Worm (Caenorhabditis elegans) whole organism, late embryonic: ENCODE results near the gene str-206.

Experiments
- C08G9.2 ChIP-seq: sonication (generic microtip); optimal IDR thresholded peaks from 2 replicates; lab custom pipeline; 2016; ENCODE audit warnings: mild to moderate bottlenecking, missing genetic modification characterization, moderate library complexity, missing compliant biosample characterization
- C38D4.7 ChIP-seq: fragments of 200-800 bp; sonication (Bioruptor generic); optimal IDR thresholded peaks from 2 replicates; lab custom pipeline; 2018; ENCODE audit warnings: mild to moderate bottlenecking, missing genetic modification characterization, moderate library complexity, missing compliant biosample characterization
- Y22D7AL.16 ChIP-seq: sonication (generic microtip); optimal IDR thresholded peaks from 2 replicates; lab custom pipeline; 2016; ENCODE audit warnings: missing genetic modification characterization, missing compliant biosample characterization
- ahr-1 ChIP-seq: sonication (generic microtip); optimal IDR thresholded peaks from 2 replicates; lab custom pipeline; 2016; ENCODE audit warnings: missing genetic modification characterization, missing compliant biosample characterization
- ama-1 ChIP-seq: fragments of 150-350 bp; optimal IDR thresholded peaks from 2 replicates; lab custom pipeline; 2014
- ceh-19 ChIP-seq: fragments of 200-800 bp; sonication (Bioruptor generic); optimal IDR thresholded peaks from 2 replicates; lab custom pipeline; 2018; ENCODE audit warnings: mild to moderate bottlenecking, missing genetic modification characterization, missing compliant biosample characterization
- ceh-24 ChIP-seq: sonication (generic microtip); optimal IDR thresholded peaks from 2 replicates; lab custom pipeline; 2016; ENCODE audit warnings: mild to moderate bottlenecking, missing genetic modification characterization, missing compliant biosample characterization
- ceh-45 ChIP-seq: fragments of 200-800 bp; sonication (Bioruptor generic); IDR thresholded peaks from 2 replicates; pipeline ENCODE4 v1.3.6; 2022; ENCODE audit warnings: missing genetic modification reagents, missing genetic modification characterization, missing compliant biosample characterization
- ceh-48 ChIP-seq: sonication (generic microtip); optimal IDR thresholded peaks from 2 replicates; lab custom pipeline; 2016; ENCODE audit warnings: missing genetic modification characterization, inconsistent platforms, missing compliant biosample characterization
- ceh-6 ChIP-seq: fragments of 200-800 bp; sonication (Bioruptor generic); optimal IDR thresholded peaks from 2 replicates; lab custom pipeline; 2018; ENCODE audit warnings: mild to moderate bottlenecking, missing genetic modification characterization, missing compliant biosample characterization
- ets-4 ChIP-seq: sonication (generic microtip); optimal IDR thresholded peaks from 2 replicates; lab custom pipeline; 2016; ENCODE audit warnings: missing genetic modification characterization, missing compliant biosample characterization
- fax-1 ChIP-seq: sonication (generic microtip); optimal IDR thresholded peaks from 2 replicates; lab custom pipeline; 2016; ENCODE audit warnings: missing genotype, missing genetic modification characterization, missing compliant biosample characterization
- fkh-10 ChIP-seq: fragments of 150-350 bp; optimal IDR thresholded peaks from 2 replicates; lab custom pipeline; 2014; ENCODE audit warnings: missing biosample characterization, missing genetic modification reagents, missing genetic modification characterization
- fkh-6 ChIP-seq: sonication (generic microtip); optimal IDR thresholded peaks from 2 replicates; lab custom pipeline; 2016; ENCODE audit warnings: missing genetic modification characterization, missing compliant biosample characterization
- gmeb-2 ChIP-seq: sonication (generic microtip); optimal IDR thresholded peaks from 2 replicates; lab custom pipeline; 2016; ENCODE audit warnings: missing genetic modification characterization, inconsistent platforms, missing compliant biosample characterization
- hlh-15 ChIP-seq: sonication (generic microtip); optimal IDR thresholded peaks from 2 replicates; lab custom pipeline; 2016; ENCODE audit warnings: missing genetic modification characterization, missing compliant biosample characterization
- hlh-30 ChIP-seq: sonication (generic microtip); optimal IDR thresholded peaks from 2 replicates; lab custom pipeline; 2017; ENCODE audit warnings: antibody characterized with exemption, missing genetic modification characterization, missing compliant biosample characterization; ENCODE audit not compliant: insufficient read depth
- hlh-6 ChIP-seq: sonication (generic microtip); optimal IDR thresholded peaks from 2 replicates; lab custom pipeline; 2016; ENCODE audit warnings: missing genotype, missing genetic modification characterization, missing compliant biosample characterization
- hlh-8 ChIP-seq: sonication (generic microtip); optimal IDR thresholded peaks from 2 replicates; lab custom pipeline; 2016; ENCODE audit warnings: missing genotype, missing genetic modification characterization, missing compliant biosample characterization
- lim-6 ChIP-seq: sonication (generic microtip); optimal IDR thresholded peaks from 2 replicates; lab custom pipeline; 2016; ENCODE audit warnings: missing genetic modification characterization, missing compliant biosample characterization
- mec-3 ChIP-seq: sonication (generic microtip); optimal IDR thresholded peaks from 2 replicates; lab custom pipeline; 2016; ENCODE audit warnings: borderline replicate concordance, missing genetic modification characterization, missing compliant biosample characterization
- nfya-1 ChIP-seq: sonication (generic microtip); optimal IDR thresholded peaks from 2 replicates; lab custom pipeline; 2017; ENCODE audit warnings: missing genetic modification characterization, mild to moderate bottlenecking, missing compliant biosample characterization, antibody characterized with exemption, moderate library complexity
- nhr-232 ChIP-seq: sonication (generic microtip); optimal IDR thresholded peaks from 2 replicates; lab custom pipeline; 2016; ENCODE audit warnings: missing genetic modification characterization, missing compliant biosample characterization
- odd-2 ChIP-seq: sonication (generic microtip); optimal IDR thresholded peaks from 2 replicates; lab custom pipeline; 2017; ENCODE audit warnings: antibody characterized with exemption, mild to moderate bottlenecking, missing genetic modification characterization, missing compliant biosample characterization
- pha-2 ChIP-seq: sonication (generic microtip); optimal IDR thresholded peaks from 2 replicates; lab custom pipeline; 2017; ENCODE audit warnings: mild to moderate bottlenecking, missing genetic modification characterization, missing compliant biosample characterization
- pqm-1 ChIP-seq: sonication (generic microtip); optimal IDR thresholded peaks from 2 replicates; lab custom pipeline; 2016; ENCODE audit warnings: missing genetic modification characterization, missing compliant biosample characterization
- ref-2 ChIP-seq: sonication (generic microtip); optimal IDR thresholded peaks from 2 replicates; lab custom pipeline; 2016; ENCODE audit warnings: missing genetic modification characterization, missing compliant biosample characterization
- rnt-1 ChIP-seq: sonication (generic microtip); optimal IDR thresholded peaks from 2 replicates; lab custom pipeline; 2016; ENCODE audit warnings: missing genetic modification characterization, missing compliant biosample characterization
- sox-2 ChIP-seq: fragments of 200-800 bp; sonication (Bioruptor generic); IDR thresholded peaks from 2 replicates; pipeline ENCODE4 v1.3.6; 2022; ENCODE audit warnings: missing genetic modification reagents, missing genetic modification characterization, missing compliant biosample characterization
- sox-4 ChIP-seq: sonication (generic microtip); optimal IDR thresholded peaks from 2 replicates; lab custom pipeline; 2017; ENCODE audit warnings: mild to moderate bottlenecking, missing genetic modification characterization, inconsistent platforms, missing compliant biosample characterization
- syd-9 ChIP-seq: sonication (generic microtip); optimal IDR thresholded peaks from 2 replicates; lab custom pipeline; 2016; ENCODE audit warnings: mild to moderate bottlenecking, missing genetic modification characterization, moderate library complexity, missing compliant biosample characterization
- tbx-7 ChIP-seq: sonication (generic microtip); optimal IDR thresholded peaks from 2 replicates; lab custom pipeline; 2016; ENCODE audit warnings: missing genotype, missing genetic modification characterization, missing compliant biosample characterization
- ttx-3 ChIP-seq: sonication (generic microtip); optimal IDR thresholded peaks from 2 replicates; lab custom pipeline; 2016; ENCODE audit warnings: missing genetic modification reagents, missing genetic modification characterization, missing compliant biosample characterization
- unc-3 ChIP-seq, 2 experiments: fragments of 200-800 bp in 1 of 2; sonication (Bioruptor generic) in 1 of 2; sonication (generic microtip) in 1 of 2; conservative IDR thresholded peaks in 1 of 2; optimal IDR thresholded peaks in 1 of 2; 2 replicates each; pipeline versions ENCODE4 v1.3.6 to Lab custom; 2016 to 2022; ENCODE audit warnings: missing compliant biosample characterization in 2 of 2, missing genetic modification characterization in 2 of 2, missing genetic modification reagents in 1 of 2
- unc-42 ChIP-seq: sonication (generic microtip); optimal IDR thresholded peaks from 2 replicates; lab custom pipeline; 2016; ENCODE audit warnings: missing genotype, missing genetic modification characterization, missing compliant biosample characterization
- unc-55 ChIP-seq: sonication (generic microtip); optimal IDR thresholded peaks from 2 replicates; lab custom pipeline; 2017; ENCODE audit warnings: missing biosample characterization, missing genetic modification reagents, missing genetic modification characterization
- unc-86 ChIP-seq: sonication (generic microtip); optimal IDR thresholded peaks from 2 replicates; lab custom pipeline; 2016; ENCODE audit warnings: missing genetic modification characterization, missing compliant biosample characterization
- zip-5 ChIP-seq: sonication (generic microtip); optimal IDR thresholded peaks from 2 replicates; lab custom pipeline; 2016; ENCODE audit warnings: missing genetic modification characterization, missing compliant biosample characterization
- ztf-16 ChIP-seq: sonication (generic microtip); optimal IDR thresholded peaks from 2 replicates; lab custom pipeline; 2017; ENCODE audit warnings: missing genetic modification characterization, missing compliant biosample characterization

The str-206 gene

DNA sequence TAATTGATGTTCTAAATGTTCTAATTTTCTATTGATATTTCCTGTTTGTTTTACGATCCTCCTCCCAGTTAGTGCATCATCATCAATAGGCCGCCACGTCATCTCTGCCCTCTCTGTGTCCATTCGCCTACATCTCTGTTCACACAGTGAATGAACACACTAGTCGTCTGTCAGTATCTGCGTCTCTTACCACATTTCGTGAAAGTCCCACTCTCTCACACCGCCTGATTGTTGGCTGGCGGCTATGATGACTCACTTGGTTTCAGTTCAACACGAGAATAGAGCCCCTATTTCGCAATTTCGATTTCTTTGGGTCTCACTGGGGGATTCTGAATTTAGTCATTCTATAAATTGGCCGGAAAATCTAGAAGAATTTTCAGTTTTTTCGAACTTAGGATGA lies 4.1 kb upstream of the str-206 start:
- TF ChIP-seq tbx-7: no peak
- TF ChIP-seq nfya-1 (tag; lab: Kevin White, UChicago): peak; percentile 19
- no peak for TF ChIP-seq ceh-48 (tag; lab: Kevin White, UChicago)
- no peak for TF ChIP-seq odd-2
- TF ChIP-seq mec-3: no peak
- TF ChIP-seq ztf-16 (tag; lab: Kevin White, UChicago): no peak
- TF ChIP-seq sox-4 (tag; lab: Kevin White, UChicago): no peak
- peak; percentile 5 for TF ChIP-seq hlh-30 (tag; lab: Kevin White, UChicago)
- TF ChIP-seq unc-86: no peak
- TF ChIP-seq zip-5 (tag; lab: Kevin White, UChicago): no peak
- TF ChIP-seq fkh-10 (GFP tag; lab: Kevin White, UChicago): no peak
- no peak for TF ChIP-seq ama-1 (lab: Kevin White, UChicago)
- TF ChIP-seq, all 69 proteins: peak for 2

DNA sequence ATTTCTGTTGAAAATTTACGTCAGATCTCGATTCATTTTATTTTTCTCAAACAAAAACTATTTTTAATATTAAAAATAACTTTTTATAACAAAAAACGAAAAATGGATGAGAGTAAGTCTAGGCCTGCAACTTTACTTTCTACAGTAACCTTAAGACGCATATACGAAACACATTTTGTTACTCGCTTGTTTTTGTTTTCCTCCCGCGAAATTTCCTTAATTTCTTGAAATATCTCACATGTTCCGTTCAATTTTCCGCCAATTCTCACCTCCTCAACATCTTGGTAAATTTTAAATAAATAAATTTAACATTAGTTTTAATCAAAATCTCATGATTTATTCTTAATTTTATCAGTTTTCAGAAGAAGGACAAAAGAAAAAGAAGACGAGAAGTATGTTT lies 3.5 kb upstream of the str-206 start:
- TF ChIP-seq hlh-8 (tag; lab: Kevin White, UChicago): no peak
- no peak for TF ChIP-seq gmeb-2 (tag; lab: Kevin White, UChicago)
- TF ChIP-seq ceh-19: no peak
- no peak for TF ChIP-seq fkh-6 (tag; lab: Kevin White, UChicago)
- TF ChIP-seq pha-2 (tag; lab: Kevin White, UChicago): no peak
- TF ChIP-seq syd-9 (tag; lab: Kevin White, UChicago): no peak
- TF ChIP-seq ceh-6: no peak
- TF ChIP-seq ceh-48 (tag; lab: Kevin White, UChicago): no peak
- no peak for TF ChIP-seq nhr-232 (tag; lab: Kevin White, UChicago)
- no peak for TF ChIP-seq ahr-1 (tag; lab: Kevin White, UChicago)
- TF ChIP-seq C08G9.2: no peak
- TF ChIP-seq rnt-1: no peak
- TF ChIP-seq ets-4: no peak
- TF ChIP-seq ztf-16 (tag; lab: Kevin White, UChicago): no peak

ce11 chrV:6217142-6217541 lies 792 bp upstream of the str-206 start:
- TF ChIP-seq hlh-30 (tag; lab: Kevin White, UChicago) (no peak), hlh-6 (no peak), nhr-232 (tag; lab: Kevin White, UChicago) (no peak), unc-42 (tag; lab: Kevin White, UChicago) (no peak), zip-5 (tag; lab: Kevin White, UChicago) (no peak), pqm-1 (tag; lab: Kevin White, UChicago) (no peak), fkh-10 (GFP tag; lab: Kevin White, UChicago) (no peak), ama-1 (lab: Kevin White, UChicago) (no peak), nfya-1 (tag; lab: Kevin White, UChicago) (no peak), C38D4.7 (GFP tag; lab: Kevin White, UChicago) (no peak), fax-1 (tag; lab: Kevin White, UChicago) (no peak), ceh-45 (GFP tag; lab: Robert Waterston, UW) (no peak), unc-3 (GFP tag; conservative IDR thresholded peaks at IDR 0.05; lab: Robert Waterston, UW) (no peak), unc-3 (tag; optimal IDR thresholded peaks at IDR 0.05; lab: Kevin White, UChicago) (no peak)
- TF ChIP-seq, all 69 proteins: peak for 0

DNA sequence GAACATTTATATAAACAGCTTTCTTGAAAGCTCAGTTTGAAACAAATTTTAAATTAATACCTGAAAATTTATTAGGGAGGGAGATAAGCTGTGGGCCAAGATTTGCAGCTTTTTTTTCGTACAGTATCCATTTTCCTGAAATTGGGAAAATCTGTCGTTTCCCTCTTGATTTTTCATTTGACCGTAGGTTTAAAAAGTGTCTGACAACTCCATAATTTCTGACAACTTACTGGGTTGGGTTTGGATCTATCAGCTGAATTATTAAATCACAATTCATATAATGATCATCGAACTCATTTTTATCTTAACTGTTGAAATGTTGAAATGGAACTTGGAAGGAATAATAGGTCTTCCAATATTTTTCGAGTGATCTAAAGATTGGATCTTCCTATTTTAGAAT lies 2.8 kb downstream of the str-206 start:
- TF ChIP-seq sox-2 (GFP tag; lab: Robert Waterston, UW) (no peak), ama-1 (lab: Kevin White, UChicago) (peak; percentile 71)

DNA sequence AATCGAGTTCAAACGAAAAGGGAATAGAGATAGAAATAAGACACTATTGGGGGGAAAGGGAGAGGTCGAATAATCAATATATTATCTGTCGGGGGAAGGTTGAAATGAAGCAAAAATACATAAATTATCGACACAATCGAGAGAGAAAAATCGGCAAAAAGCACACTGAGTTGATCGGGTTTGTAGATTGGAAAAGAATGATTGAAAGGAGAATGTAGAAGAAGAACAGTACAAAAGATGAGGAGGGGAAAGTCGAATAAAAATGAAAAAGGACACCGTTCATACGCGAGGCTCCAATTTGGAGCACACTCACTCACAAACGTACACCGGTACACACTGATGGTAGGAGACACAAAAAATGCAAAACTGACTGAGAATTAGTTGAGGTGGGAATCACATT lies 3.4 kb downstream of the str-206 start:
- TF ChIP-seq Y22D7AL.16: no peak
- no peak for TF ChIP-seq ttx-3 (tag; lab: Kevin White, UChicago)
- no peak for TF ChIP-seq ceh-24 (tag; lab: Kevin White, UChicago)
- no peak for TF ChIP-seq unc-55
- no peak for TF ChIP-seq hlh-15 (tag; lab: Kevin White, UChicago)
- no peak for TF ChIP-seq ref-2 (tag; lab: Kevin White, UChicago)
- no peak for TF ChIP-seq C08G9.2
- no peak for TF ChIP-seq lim-6 (tag; lab: Kevin White, UChicago)
- TF ChIP-seq, all 69 proteins: peak for 0
